Worm (Caenorhabditis elegans) whole organism, L1 larva: ENCODE data around the gene hrg-10.

Experiments
- C04F5.9 ChIP-seq: sonication (generic microtip); optimal IDR thresholded peaks from 2 replicates; lab custom pipeline; 2016; ENCODE audit warnings: missing genetic modification characterization, missing compliant biosample characterization
- C34B4.2 ChIP-seq: sonication (generic microtip); optimal IDR thresholded peaks from 2 replicates; lab custom pipeline; 2017; ENCODE audit warnings: mild to moderate bottlenecking, missing genetic modification characterization, missing compliant biosample characterization
- F16B12.6 ChIP-seq: fragments of 150-350 bp; optimal IDR thresholded peaks from 2 replicates; lab custom pipeline; 2014; ENCODE audit warnings: missing biosample characterization, missing genetic modification characterization
- ceh-8 ChIP-seq: fragments of 200-800 bp; sonication (Bioruptor generic); optimal IDR thresholded peaks from 2 replicates; lab custom pipeline; 2018; ENCODE audit warnings: mild to moderate bottlenecking, missing genetic modification characterization, moderate library complexity, missing compliant biosample characterization
- ceh-88 ChIP-seq: fragments of 200-800 bp; sonication (Bioruptor generic); IDR thresholded peaks from 2 replicates; pipeline ENCODE4 v1.3.6; 2022; ENCODE audit warnings: missing genetic modification characterization, missing compliant biosample characterization
- ceh-90 ChIP-seq: sonication (generic microtip); optimal IDR thresholded peaks from 2 replicates; lab custom pipeline; 2016; ENCODE audit warnings: missing genetic modification characterization, missing compliant biosample characterization
- dpl-1 ChIP-seq, 3 experiments: fragments of 150-350 bp in 2 of 3; sonication (generic microtip) in 1 of 3; optimal IDR thresholded peaks; 2 replicates each; lab custom pipeline; 2014 to 2017; ENCODE audit warnings: missing biosample characterization in 3 of 3, missing genetic modification characterization in 3 of 3, missing genetic modification reagents in 3 of 3
- efl-1 ChIP-seq, 4 experiments: fragments of 150-350 bp; optimal IDR thresholded peaks in 3 of 4; peaks in 1 of 4; 1 replicate in 1 of 4; 2 replicates in 3 of 4; lab custom pipeline; 2014; ENCODE audit warnings: missing biosample characterization in 2 of 4, missing genetic modification characterization in 2 of 4, missing genetic modification reagents in 2 of 4
- efl-3 ChIP-seq: fragments of 200-800 bp; sonication (Bioruptor generic); optimal IDR thresholded peaks from 2 replicates; lab custom pipeline; 2018; ENCODE audit warnings: mild to moderate bottlenecking, missing genetic modification characterization, missing compliant biosample characterization
- elt-2 ChIP-seq: sonication (generic microtip); optimal IDR thresholded peaks from 2 replicates; lab custom pipeline; 2016; ENCODE audit warnings: missing genetic modification characterization, mild to moderate bottlenecking, inconsistent platforms, missing compliant biosample characterization, missing genetic modification reagents
- fkh-10 ChIP-seq: sonication (generic microtip); optimal IDR thresholded peaks from 2 replicates; lab custom pipeline; 2017; ENCODE audit warnings: missing biosample characterization, missing genetic modification reagents, missing genetic modification characterization
- fkh-4 ChIP-seq: sonication (generic microtip); optimal IDR thresholded peaks from 2 replicates; lab custom pipeline; 2016; ENCODE audit warnings: missing compliant biosample characterization, missing genetic modification characterization, borderline replicate concordance
- jun-1 ChIP-seq: fragments of 150-350 bp; optimal IDR thresholded peaks from 2 replicates; lab custom pipeline; 2014; ENCODE audit warnings: missing biosample characterization, missing genetic modification reagents, missing genetic modification characterization
- lin-13 ChIP-seq: fragments of 150-350 bp; optimal IDR thresholded peaks from 2 replicates; lab custom pipeline; 2014; ENCODE audit warnings: missing biosample characterization, missing genetic modification reagents, missing genetic modification characterization
- lin-14 ChIP-seq: fragments of 200-800 bp; sonication (Bioruptor generic); optimal IDR thresholded peaks from 2 replicates; lab custom pipeline; 2018; ENCODE audit warnings: mild to moderate bottlenecking, missing genetic modification characterization, moderate library complexity, missing compliant biosample characterization
- lin-35 ChIP-seq, 2 experiments: fragments of 150-350 bp; optimal IDR thresholded peaks; 2 replicates each; lab custom pipeline; 2014; ENCODE audit warnings: missing biosample characterization in 2 of 2, missing genetic modification characterization in 2 of 2, missing genetic modification reagents in 2 of 2
- lir-3 ChIP-seq: sonication (generic microtip); optimal IDR thresholded peaks from 2 replicates; lab custom pipeline; 2016; ENCODE audit warnings: mild to moderate bottlenecking, missing genetic modification characterization, moderate library complexity, missing compliant biosample characterization; ENCODE audit not compliant: poor library complexity
- lsy-2 ChIP-seq, 2 experiments: fragments of 150-350 bp; optimal IDR thresholded peaks; 2 replicates each; lab custom pipeline; 2014; ENCODE audit warnings: missing biosample characterization in 2 of 2, missing genetic modification characterization in 2 of 2
- nhr-12 ChIP-seq: sonication (generic microtip); optimal IDR thresholded peaks from 2 replicates; lab custom pipeline; 2017; ENCODE audit warnings: missing biosample characterization, missing genetic modification characterization
- nhr-20 ChIP-seq: sonication (generic microtip); optimal IDR thresholded peaks from 2 replicates; lab custom pipeline; 2016; ENCODE audit warnings: mild to moderate bottlenecking, missing genetic modification characterization, missing compliant biosample characterization
- nhr-71 ChIP-seq: sonication (generic microtip); optimal IDR thresholded peaks from 2 replicates; lab custom pipeline; 2016; ENCODE audit warnings: mild to moderate bottlenecking, missing genetic modification characterization, moderate library complexity, missing compliant biosample characterization
- nhr-76 ChIP-seq: sonication (generic microtip); optimal IDR thresholded peaks from 2 replicates; lab custom pipeline; 2017; ENCODE audit warnings: missing biosample characterization, missing genetic modification characterization
- nhr-90 ChIP-seq: sonication (generic microtip); optimal IDR thresholded peaks from 2 replicates; lab custom pipeline; 2016; ENCODE audit warnings: mild to moderate bottlenecking, missing genetic modification characterization, missing compliant biosample characterization; ENCODE audit not compliant: poor library complexity
- pag-3 ChIP-seq: sonication (generic microtip); optimal IDR thresholded peaks from 2 replicates; lab custom pipeline; 2017; ENCODE audit warnings: missing genetic modification characterization, mild to moderate bottlenecking, missing compliant biosample characterization, antibody characterized with exemption, borderline replicate concordance; ENCODE audit not compliant: insufficient read depth
- rnt-1 ChIP-seq: sonication (generic microtip); optimal IDR thresholded peaks from 2 replicates; lab custom pipeline; 2016; ENCODE audit warnings: mild to moderate bottlenecking, missing genetic modification characterization, moderate library complexity, missing compliant biosample characterization
- skn-1 ChIP-seq: fragments of 150-350 bp; optimal IDR thresholded peaks from 2 replicates; lab custom pipeline; 2014; ENCODE audit warnings: missing biosample characterization, missing genetic modification characterization
- snpc-4 ChIP-seq: fragments of 150-350 bp; optimal IDR thresholded peaks from 2 replicates; lab custom pipeline; 2014; ENCODE audit warnings: missing biosample characterization, missing genetic modification characterization
- sox-4 ChIP-seq: sonication (generic microtip); optimal IDR thresholded peaks from 2 replicates; lab custom pipeline; 2016; ENCODE audit warnings: missing genetic modification characterization, missing compliant biosample characterization
- sptf-1 ChIP-seq: fragments of 150-350 bp; optimal IDR thresholded peaks from 2 replicates; lab custom pipeline; 2014; ENCODE audit warnings: missing biosample characterization, missing genetic modification characterization
- sup-37 ChIP-seq: fragments of 200-800 bp; sonication (Bioruptor generic); optimal IDR thresholded peaks from 2 replicates; lab custom pipeline; 2018; ENCODE audit warnings: mild to moderate bottlenecking, missing genetic modification characterization, missing compliant biosample characterization
- swsn-7 ChIP-seq: sonication (generic microtip); optimal IDR thresholded peaks from 2 replicates; lab custom pipeline; 2016; ENCODE audit warnings: missing genetic modification characterization, missing compliant biosample characterization
- tlp-1 ChIP-seq: fragments of 150-350 bp; optimal IDR thresholded peaks from 2 replicates; lab custom pipeline; 2014; ENCODE audit warnings: missing biosample characterization, missing genetic modification characterization
- unc-130 ChIP-seq: fragments of 150-350 bp; optimal IDR thresholded peaks from 2 replicates; lab custom pipeline; 2017; ENCODE audit warnings: missing biosample characterization, missing genetic modification characterization, inconsistent platforms
- unc-30 ChIP-seq: sonication (generic microtip); optimal IDR thresholded peaks from 2 replicates; lab custom pipeline; 2017; ENCODE audit warnings: missing biosample characterization, missing genetic modification characterization
- vab-15 ChIP-seq: sonication (generic microtip); optimal IDR thresholded peaks from 2 replicates; lab custom pipeline; 2017; ENCODE audit warnings: missing genotype, mild to moderate bottlenecking, missing genetic modification characterization, missing compliant biosample characterization
- zip-4 ChIP-seq: fragments of 200-800 bp; sonication (Bioruptor generic); optimal IDR thresholded peaks from 2 replicates; lab custom pipeline; 2018; ENCODE audit warnings: mild to moderate bottlenecking, missing genetic modification characterization, moderate library complexity, missing compliant biosample characterization
- ztf-11 ChIP-seq, 2 experiments: sonication (generic microtip); optimal IDR thresholded peaks; 2 replicates each; lab custom pipeline; 2016 to 2017; ENCODE audit warnings: missing genetic modification characterization in 2 of 2, missing biosample characterization in 1 of 2, missing compliant biosample characterization in 1 of 2

The hrg-10 gene

DNA sequence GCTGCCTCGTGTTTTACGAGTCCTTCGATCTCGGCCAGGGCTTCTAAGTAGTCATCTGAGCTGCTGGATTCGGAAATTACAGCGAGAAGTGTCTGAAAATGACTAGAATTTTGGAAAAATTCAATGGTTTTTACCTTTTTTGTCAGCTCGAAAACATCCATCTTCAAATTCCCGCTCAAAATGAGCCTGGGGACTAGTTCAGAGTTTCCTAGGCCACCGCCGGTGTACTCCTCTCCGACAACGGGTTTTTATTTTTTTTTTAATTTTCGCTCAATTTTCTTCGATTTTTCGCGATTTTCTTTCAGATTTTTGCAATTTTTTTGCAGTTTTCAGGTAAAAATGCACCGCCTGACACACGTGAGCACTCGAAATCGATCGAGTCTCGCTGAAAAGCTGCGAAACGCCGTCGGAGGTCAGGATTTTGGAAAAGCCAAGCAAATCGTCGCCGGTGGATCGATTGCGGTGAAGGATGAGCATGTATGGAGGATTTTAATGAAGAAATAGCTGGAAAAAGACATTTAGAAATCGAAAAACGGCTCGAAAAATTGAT is 23.9 kb upstream of the hrg-10 start, which contains the start of the genes mrps-35 and sws-1 (continued):
- TF ChIP-seq unc-30 (tag; lab: Kevin White, UChicago): no peak
- peak; percentile 87 for TF ChIP-seq sox-4
- TF ChIP-seq F16B12.6 (tag; lab: Kevin White, UChicago): no peak
- TF ChIP-seq dpl-1 (GFP tag; optimal IDR thresholded peaks at IDR 0.05; lab: Kevin White, UChicago): peak; percentile 92 to 94 (median 93)
- peak; percentile 79 for TF ChIP-seq nhr-20 (tag; lab: Kevin White, UChicago)
- TF ChIP-seq sup-37: peak; percentile 21
- peak; percentile 3 for TF ChIP-seq jun-1 (tag; lab: Kevin White, UChicago)
- TF ChIP-seq sptf-1 (tag; lab: Kevin White, UChicago): no peak
- peak; percentile 96 for TF ChIP-seq fkh-4 (tag; lab: Kevin White, UChicago)
- TF ChIP-seq lin-35 (GFP tag; optimal IDR thresholded peaks at IDR 0.05; lab: Kevin White, UChicago): peak; percentile 91 to 94

ce11 chrV:18978301-18978700 is 21.2 kb upstream of the hrg-10 start:
- no peak for TF ChIP-seq efl-1 (optimal IDR thresholded peaks at IDR 0.05; lab: Kevin White, UChicago)
- TF ChIP-seq efl-1 (GFP tag; optimal IDR thresholded peaks at IDR 0.05 in 1 of 2; lab: Kevin White, UChicago): peak in 1 of 2 experiments; percentile 68
- peak; percentile 32 for TF ChIP-seq elt-2
- no peak for TF ChIP-seq C34B4.2 (tag; lab: Kevin White, UChicago)

- no peak for TF ChIP-seq nhr-71 (tag; lab: Kevin White, UChicago)
- no peak for TF ChIP-seq pag-3 (tag; lab: Kevin White, UChicago)
- no peak for TF ChIP-seq tlp-1
- TF ChIP-seq unc-130 (tag; lab: Kevin White, UChicago): no peak
- TF ChIP-seq ceh-90 (tag; lab: Kevin White, UChicago): no peak
- no peak for TF ChIP-seq ztf-11 (tag; optimal IDR thresholded peaks at IDR 0.05; lab: Kevin White, UChicago)
- TF ChIP-seq efl-3: no peak
- no peak for TF ChIP-seq C04F5.9 (tag; lab: Kevin White, UChicago)
- TF ChIP-seq lir-3: no peak
- TF ChIP-seq swsn-7 (tag; lab: Kevin White, UChicago): no peak
- TF ChIP-seq nhr-76: no peak
- no peak for TF ChIP-seq ceh-8 (GFP tag; lab: Kevin White, UChicago)
- TF ChIP-seq skn-1: no peak
- TF ChIP-seq lsy-2 (tag; optimal IDR thresholded peaks at IDR 0.05; lab: Kevin White, UChicago): no peak
- no peak for TF ChIP-seq nhr-90 (tag; lab: Kevin White, UChicago)
- TF ChIP-seq sox-4: no peak
- no peak for TF ChIP-seq rnt-1
- no peak for TF ChIP-seq snpc-4 (tag; lab: Kevin White, UChicago)
- TF ChIP-seq ceh-88 (GFP tag; lab: Robert Waterston, UW): no peak
Observed at ce11 chrV:18977876-18978275, 20.8 kb upstream of the hrg-10 start, which contains the start of gene Y39B6A.41. Gene Y39B6A.41, minus strand, starts transcription at chrV:18977976.

ce11 chrV:18976539-18976938 is 19.4 kb upstream of the hrg-10 start:
- TF ChIP-seq vab-15 (tag; lab: Kevin White, UChicago): no peak
- TF ChIP-seq fkh-4 (tag; lab: Kevin White, UChicago): no peak
- TF ChIP-seq lin-13 (GFP tag; lab: Kevin White, UChicago): no peak
- TF ChIP-seq nhr-71 (tag; lab: Kevin White, UChicago): no peak
- TF ChIP-seq nhr-12 (tag; lab: Kevin White, UChicago): no peak
- TF ChIP-seq fkh-10 (GFP tag; lab: Kevin White, UChicago): no peak
- TF ChIP-seq unc-30 (tag; lab: Kevin White, UChicago): no peak
- no peak for TF ChIP-seq efl-3
- TF ChIP-seq lin-14 (GFP tag; lab: Kevin White, UChicago): no peak
- no peak for TF ChIP-seq zip-4
